Fruit fly (Drosophila melanogaster) whole organism, embryonic: ENCODE data around the gene CG15498.

Source experiments
- CG10209 ChIP-seq: fragments of 200-800 bp; sonication (Bioruptor generic); optimal IDR thresholded peaks from 3 replicates; lab custom pipeline; 2017; ENCODE audit warnings: missing biosample characterization, mild to moderate bottlenecking, missing genetic modification characterization, missing genetic modification reagents
- CG10274 ChIP-seq: fragments of 200-800 bp; sonication (Bioruptor generic); optimal IDR thresholded peaks from 3 replicates; lab custom pipeline; 2017; ENCODE audit warnings: missing biosample characterization, mild to moderate bottlenecking, missing genetic modification characterization
- CG10431 ChIP-seq: fragments of 200-800 bp; sonication (Bioruptor generic); optimal IDR thresholded peaks from 3 replicates; lab custom pipeline; 2018; ENCODE audit warnings: missing biosample characterization, mild to moderate bottlenecking, missing genetic modification characterization
- CG10959 ChIP-seq: fragments of 200-800 bp; sonication (Bioruptor generic); IDR thresholded peaks from 2 replicates; pipeline ENCODE4 v1.3.6; 2022; ENCODE audit warnings: missing biosample characterization, missing genetic modification characterization
- CG12219 ChIP-seq: fragments of 200-800 bp; sonication (Bioruptor generic); optimal IDR thresholded peaks from 3 replicates; lab custom pipeline; 2018; ENCODE audit warnings: missing biosample characterization, mild to moderate bottlenecking, missing genetic modification characterization
- CG12299 ChIP-seq: fragments of 200-800 bp; sonication (Bioruptor generic); optimal IDR thresholded peaks from 2 replicates; lab custom pipeline; 2018; ENCODE audit warnings: missing biosample characterization, mild to moderate bottlenecking, missing genetic modification characterization
- CG15073 ChIP-seq: fragments of 200-800 bp; sonication (Bioruptor generic); optimal IDR thresholded peaks from 2 replicates; lab custom pipeline; 2016; ENCODE audit warnings: missing biosample characterization, missing genetic modification characterization
- CG16863 ChIP-seq: fragments of 200-800 bp; sonication (Bioruptor generic); optimal IDR thresholded peaks from 3 replicates; lab custom pipeline; 2016; ENCODE audit warnings: missing biosample characterization, missing genetic modification characterization
- CG17186 ChIP-seq: fragments of 200-800 bp; sonication (Bioruptor generic); optimal IDR thresholded peaks from 3 replicates; lab custom pipeline; 2017; ENCODE audit warnings: missing biosample characterization, missing genetic modification reagents, missing genetic modification characterization
- CG2116 ChIP-seq: fragments of 200-800 bp; sonication (Bioruptor generic); optimal IDR thresholded peaks from 3 replicates; lab custom pipeline; 2018; ENCODE audit warnings: missing biosample characterization, mild to moderate bottlenecking, missing genetic modification characterization
- CG31441 ChIP-seq: fragments of 200-800 bp; sonication (Bioruptor generic); IDR thresholded peaks from 2 replicates; pipeline ENCODE4 v1.3.6; 2022; ENCODE audit warnings: missing biosample characterization, missing genetic modification characterization
- CG3281 ChIP-seq: fragments of 200-800 bp; sonication (Bioruptor generic); optimal IDR thresholded peaks from 3 replicates; lab custom pipeline; 2017; ENCODE audit warnings: missing biosample characterization, mild to moderate bottlenecking, missing genetic modification characterization
- CG33213 ChIP-seq: fragments of 200-800 bp; sonication (Bioruptor generic); optimal IDR thresholded peaks from 3 replicates; lab custom pipeline; 2016; ENCODE audit warnings: missing biosample characterization, missing genetic modification characterization
- CG3726 ChIP-seq: fragments of 200-800 bp; sonication (Bioruptor generic); IDR thresholded peaks from 3 replicates; pipeline ENCODE4, ENCODE4 v1.3.6; 2022; ENCODE audit warnings: missing biosample characterization, missing genetic modification characterization
- CG9215 ChIP-seq: fragments of 200-800 bp; sonication (Bioruptor generic); IDR thresholded peaks from 2 replicates; pipeline ENCODE4 v1.3.6; 2022; ENCODE audit warnings: missing biosample characterization, missing genetic modification characterization
- CG9437 ChIP-seq: fragments of 200-800 bp; sonication (Bioruptor generic); optimal IDR thresholded peaks from 2 replicates; lab custom pipeline; 2018; ENCODE audit warnings: missing biosample characterization, mild to moderate bottlenecking, missing genetic modification characterization
- D19B ChIP-seq: fragments of 200-800 bp; sonication (Bioruptor generic); optimal IDR thresholded peaks from 2 replicates; lab custom pipeline; 2017; ENCODE audit warnings: missing biosample characterization, mild to moderate bottlenecking, missing genetic modification characterization
- Dll ChIP-seq: fragments of 200-800 bp; sonication (Bioruptor generic); IDR thresholded peaks from 4 replicates; pipeline ENCODE4 v1.3.6; 2022; ENCODE audit warnings: missing biosample characterization, missing genetic modification characterization; ENCODE audit not compliant: partially characterized antibody
- Doc2 ChIP-seq: fragments of 200-800 bp; sonication (Bioruptor generic); IDR thresholded peaks from 2 replicates; pipeline ENCODE4 v1.3.6; 2022; ENCODE audit warnings: missing biosample characterization, missing genetic modification characterization
- E2f2 ChIP-seq: fragments of 200-800 bp; sonication (Bioruptor generic); IDR thresholded peaks from 2 replicates; pipeline ENCODE4 v1.3.6; 2022; ENCODE audit warnings: missing biosample characterization, missing genetic modification characterization
- Ets97D ChIP-seq: fragments of 200-800 bp; sonication (Bioruptor generic); optimal IDR thresholded peaks from 3 replicates; lab custom pipeline; 2016; ENCODE audit warnings: missing biosample characterization, missing genetic modification characterization
- H2.0 ChIP-seq: fragments of 200-800 bp; sonication (Bioruptor generic); IDR thresholded peaks from 2 replicates; pipeline ENCODE4 v1.3.6; 2022; ENCODE audit warnings: missing biosample characterization, missing genetic modification characterization
- Jarid2 ChIP-seq: fragments of 200-800 bp; sonication (Bioruptor generic); optimal IDR thresholded peaks from 3 replicates; lab custom pipeline; 2017; ENCODE audit warnings: mild to moderate bottlenecking, missing biosample characterization, missing genetic modification reagents, missing genetic modification characterization
- Lpt ChIP-seq: fragments of >200 bp; optimal IDR thresholded peaks from 2 replicates; lab custom pipeline; 2018; ENCODE audit warnings: missing biosample characterization, missing genetic modification characterization
- Myb ChIP-seq: fragments of 200-800 bp; sonication (Bioruptor generic); optimal IDR thresholded peaks from 2 replicates; lab custom pipeline; 2016; ENCODE audit warnings: missing biosample characterization, missing genetic modification characterization
- NFAT ChIP-seq: fragments of 200-800 bp; sonication (Bioruptor generic); IDR thresholded peaks from 2 replicates; pipeline ENCODE4 v1.3.6; 2022; ENCODE audit warnings: missing biosample characterization, missing genetic modification characterization
- Oaz ChIP-seq: fragments of 200-800 bp; sonication (Bioruptor generic); IDR thresholded peaks from 2 replicates; pipeline ENCODE4 v1.3.6; 2022; ENCODE audit warnings: missing biosample characterization, missing genetic modification characterization
- Scr ChIP-seq: fragments of 200-800 bp; sonication (Bioruptor generic); IDR thresholded peaks from 2 replicates; pipeline ENCODE4 v1.3.6; 2022; ENCODE audit warnings: missing biosample characterization, missing genetic modification characterization; ENCODE audit not compliant: partially characterized antibody
- Side ChIP-seq: fragments of 200-800 bp; sonication (Bioruptor generic); optimal IDR thresholded peaks from 2 replicates; lab custom pipeline; 2016; ENCODE audit warnings: missing biosample characterization, missing genetic modification characterization
- Spps ChIP-seq: fragments of 200-800 bp; sonication (Bioruptor generic); optimal IDR thresholded peaks from 2 replicates; lab custom pipeline; 2018; ENCODE audit warnings: missing biosample characterization, mild to moderate bottlenecking, missing genetic modification characterization
- YL-1 ChIP-seq: fragments of 200-800 bp; sonication (Bioruptor generic); optimal IDR thresholded peaks from 3 replicates; lab custom pipeline; 2017; ENCODE audit warnings: missing biosample characterization, mild to moderate bottlenecking, missing genetic modification characterization
- cad ChIP-seq: fragments of >200 bp; optimal IDR thresholded peaks from 2 replicates; lab custom pipeline; 2017; ENCODE audit warnings: missing biosample characterization, missing genetic modification characterization
- caup ChIP-seq: fragments of 200-800 bp; sonication (Bioruptor generic); optimal IDR thresholded peaks from 3 replicates; lab custom pipeline; 2017; ENCODE audit warnings: missing biosample characterization, mild to moderate bottlenecking, missing genetic modification characterization, moderate library complexity; ENCODE audit not compliant: severe bottlenecking
- corto ChIP-seq: fragments of 200-800 bp; sonication (Bioruptor generic); optimal IDR thresholded peaks from 2 replicates; lab custom pipeline; 2016; ENCODE audit warnings: missing biosample characterization, mild to moderate bottlenecking, missing genetic modification characterization, moderate library complexity
- dimm ChIP-seq: fragments of 200-800 bp; sonication (Bioruptor generic); IDR thresholded peaks from 2 replicates; pipeline ENCODE4 v1.3.6; 2022; ENCODE audit warnings: missing biosample characterization, missing genetic modification characterization
- esg ChIP-seq: fragments of 200-800 bp; sonication (Bioruptor generic); conservative IDR thresholded peaks from 2 replicates; pipeline ENCODE4 v1.3.6; 2022; ENCODE audit warnings: missing biosample characterization, missing genetic modification characterization
- fd3F ChIP-seq: fragments of 200-800 bp; sonication (Bioruptor generic); optimal IDR thresholded peaks from 2 replicates; lab custom pipeline; 2018; ENCODE audit warnings: missing biosample characterization, mild to moderate bottlenecking, missing genetic modification characterization, moderate library complexity
- fu2 ChIP-seq: fragments of 200-800 bp; sonication (Bioruptor generic); optimal IDR thresholded peaks from 2 replicates; lab custom pipeline; 2016; ENCODE audit warnings: missing biosample characterization, missing genetic modification characterization
- grau ChIP-seq: fragments of 200-800 bp; optimal IDR thresholded peaks from 3 replicates; lab custom pipeline; 2019; ENCODE audit warnings: missing biosample characterization, mild to moderate bottlenecking, missing genetic modification characterization, moderate library complexity
- gsb ChIP-seq: fragments of 200-800 bp; sonication (Bioruptor generic); IDR thresholded peaks from 2 replicates; pipeline ENCODE4 v1.3.6; 2022; ENCODE audit warnings: missing biosample characterization, missing genetic modification characterization
- kay ChIP-seq: fragments of 200-800 bp; sonication (Bioruptor generic); optimal IDR thresholded peaks from 2 replicates; lab custom pipeline; 2016; ENCODE audit warnings: missing biosample characterization, missing genetic modification characterization
- ken ChIP-seq: fragments of 200-800 bp; sonication (Bioruptor generic); IDR thresholded peaks from 3 replicates; pipeline ENCODE4 v1.3.6; 2022; ENCODE audit warnings: missing biosample characterization, missing genetic modification characterization
- kni ChIP-seq: fragments of 200-800 bp; sonication (Bioruptor generic); optimal IDR thresholded peaks from 3 replicates; lab custom pipeline; 2017; ENCODE audit warnings: mild to moderate bottlenecking, missing biosample characterization, missing genetic modification reagents, missing genetic modification characterization
- pnt ChIP-seq: fragments of 200-800 bp; sonication (Bioruptor generic); optimal IDR thresholded peaks from 3 replicates; lab custom pipeline; 2016; ENCODE audit warnings: missing biosample characterization, missing genetic modification characterization
- repo ChIP-seq: fragments of 200-800 bp; sonication (Bioruptor generic); optimal IDR thresholded peaks from 2 replicates; lab custom pipeline; 2016; ENCODE audit warnings: missing biosample characterization, missing genetic modification characterization
- rib ChIP-seq: fragments of 200-800 bp; sonication (Bioruptor generic); IDR thresholded peaks from 2 replicates; pipeline ENCODE4 v1.3.6; 2022; ENCODE audit warnings: missing biosample characterization, missing genetic modification characterization
- sim ChIP-seq: fragments of 200-800 bp; sonication (Bioruptor generic); IDR thresholded peaks from 2 replicates; pipeline ENCODE4 v1.3.6; 2022; ENCODE audit warnings: missing biosample characterization, missing genetic modification characterization
- sna ChIP-seq: fragments of 200-800 bp; sonication (Bioruptor generic); IDR thresholded peaks from 2 replicates; pipeline ENCODE4 v1.3.6; 2022; ENCODE audit warnings: missing biosample characterization, missing genetic modification characterization; ENCODE audit not compliant: partially characterized antibody
- sug ChIP-seq: fragments of 200-800 bp; optimal IDR thresholded peaks from 2 replicates; lab custom pipeline; 2019; ENCODE audit warnings: missing biosample characterization, mild to moderate bottlenecking, missing genetic modification characterization, moderate library complexity
- trh ChIP-seq: fragments of 200-800 bp; sonication (Bioruptor generic); optimal IDR thresholded peaks from 2 replicates; lab custom pipeline; 2016; ENCODE audit warnings: missing biosample characterization, missing genetic modification characterization

Gene CG15498

dm6 chr3R:21590677-21591369, 21.9 kb upstream of the CG15498 start (continued):
- TF ChIP-seq fu2 (GFP tag; lab: Kevin White, UChicago), result peak; percentile 80
- TF ChIP-seq corto (GFP tag; lab: Kevin White, UChicago), result no peak
- TF ChIP-seq ken, result peak; percentile 92
- TF ChIP-seq Myb (GFP tag; lab: Kevin White, UChicago), result peak; percentile 65
- TF ChIP-seq CG12299 (tag; lab: Kevin White, UChicago), result peak; percentile 90
- peak; percentile 94 for TF ChIP-seq kay (GFP tag; lab: Kevin White, UChicago)
- TF ChIP-seq CG15073 (GFP tag; lab: Kevin White, UChicago), result peak; percentile 76
- TF ChIP-seq CG2116 (GFP tag; lab: Kevin White, UChicago), result peak; percentile 82
- TF ChIP-seq pnt (GFP tag; lab: Kevin White, UChicago), result peak; percentile 95
- peak; percentile 97 for TF ChIP-seq trh (GFP tag; lab: Kevin White, UChicago)
- peak; percentile 90 for TF ChIP-seq Spps (tag; lab: Kevin White, UChicago)
- TF ChIP-seq D19B (GFP tag; lab: Kevin White, UChicago), result peak; percentile 82
- peak; percentile 80 for TF ChIP-seq CG9215 (GFP tag; lab: Robert Waterston, UW)
- no peak for TF ChIP-seq Scr (GFP tag; lab: Robert Waterston, UW)
- TF ChIP-seq CG31441, result peak; percentile 96
- peak; percentile 95 for TF ChIP-seq CG16863
- peak; percentile 63 for TF ChIP-seq CG9437
- TF ChIP-seq CG10431, result peak; percentile 95
- TF ChIP-seq CG10959 (GFP tag; lab: Robert Waterston, UW), result peak; percentile 94
- peak; percentile 97 for TF ChIP-seq grau (tag; lab: Kevin White, UChicago)
- peak; percentile 93 for TF ChIP-seq caup (GFP tag; lab: Kevin White, UChicago)
- peak; percentile 96 for TF ChIP-seq repo
- peak; percentile 93 for TF ChIP-seq CG3281 (GFP tag; lab: Kevin White, UChicago)
- TF ChIP-seq Side (GFP tag; lab: Kevin White, UChicago), result peak; percentile 97
- TF ChIP-seq NFAT (GFP tag; lab: Robert Waterston, UW), result peak; percentile 75
- peak; percentile 66 for TF ChIP-seq E2f2 (GFP tag; lab: Robert Waterston, UW)
- peak; percentile 88 for TF ChIP-seq dimm (GFP tag; lab: Robert Waterston, UW)
- TF ChIP-seq gsb, result peak; percentile 79
- TF ChIP-seq Jarid2, result peak; percentile 85
- TF ChIP-seq Doc2 (GFP tag; lab: Robert Waterston, UW), result no peak; the same call in 1 of the 2 replicates
- TF ChIP-seq sim, result peak; percentile 96
- peak; percentile 95 for TF ChIP-seq rib
- TF ChIP-seq CG17186 (GFP tag; lab: Kevin White, UChicago), result peak; percentile 92
- TF ChIP-seq Lpt, result no peak
- TF ChIP-seq CG10274, result peak; percentile 86
- peak; percentile 85 for TF ChIP-seq sug
- peak; percentile 75 for TF ChIP-seq Oaz (GFP tag; lab: Robert Waterston, UW)
- no peak for TF ChIP-seq Dll (GFP tag; lab: Robert Waterston, UW)
- no peak for TF ChIP-seq sna (GFP tag; lab: Robert Waterston, UW)
- TF ChIP-seq CG10209, result peak; percentile 98
- TF ChIP-seq Ets97D, result peak; percentile 81
- peak; percentile 91; the same call in 1 of the 3 replicates for TF ChIP-seq CG3726 (GFP tag; lab: Robert Waterston, UW)
- peak; percentile 81 for TF ChIP-seq H2.0 (GFP tag; lab: Robert Waterston, UW)
- TF ChIP-seq cad (GFP tag; lab: Kevin White, UChicago), result no peak
- peak; percentile 72 for TF ChIP-seq esg
- TF ChIP-seq kni (GFP tag; lab: Kevin White, UChicago), result peak; percentile 99
- TF ChIP-seq CG33213 (GFP tag; lab: Kevin White, UChicago), result peak; percentile 97
- TF ChIP-seq fd3F (GFP tag; lab: Kevin White, UChicago), result peak; percentile 85
- peak; percentile 89 for TF ChIP-seq CG12219 (GFP tag; lab: Kevin White, UChicago)
- TF ChIP-seq YL-1, result peak; percentile 96
